Worm (Caenorhabditis elegans) whole organism, L3 larva: ENCODE data around the gene Y57G11C.36.

Source experiments
- R02D3.7 ChIP-seq: fragments of 150-350 bp; optimal IDR thresholded peaks from 2 replicates; lab custom pipeline; 2014; ENCODE audit warnings: missing biosample characterization, missing genetic modification characterization
- aly-2 ChIP-seq: fragments of 150-350 bp; optimal IDR thresholded peaks from 2 replicates; lab custom pipeline; 2014; ENCODE audit warnings: missing biosample characterization, missing genetic modification characterization
- ama-1 ChIP-seq: fragments of 150-350 bp; optimal IDR thresholded peaks from 2 replicates; lab custom pipeline; 2018
- ceh-16 ChIP-seq: sonication (generic microtip); optimal IDR thresholded peaks from 2 replicates; lab custom pipeline; 2017; ENCODE audit warnings: missing biosample characterization, missing genetic modification characterization
- ceh-28 ChIP-seq: fragments of 150-350 bp; optimal IDR thresholded peaks from 2 replicates; lab custom pipeline; 2014; ENCODE audit warnings: missing biosample characterization, missing genetic modification reagents, missing genetic modification characterization
- ceh-82 ChIP-seq: fragments of 150-350 bp; optimal IDR thresholded peaks from 2 replicates; lab custom pipeline; 2014; ENCODE audit warnings: missing biosample characterization, missing genetic modification characterization
- ceh-9 ChIP-seq: sonication (generic microtip); optimal IDR thresholded peaks from 2 replicates; lab custom pipeline; 2018; ENCODE audit warnings: missing biosample characterization, missing genetic modification characterization
- daf-12 ChIP-seq: fragments of 150-350 bp; optimal IDR thresholded peaks from 2 replicates; lab custom pipeline; 2014; ENCODE audit warnings: missing biosample characterization, missing genetic modification reagents, missing genetic modification characterization
- egl-27 ChIP-seq: sonication (generic microtip); optimal IDR thresholded peaks from 4 replicates; lab custom pipeline; 2017; ENCODE audit warnings: missing biosample characterization, missing genetic modification reagents, missing genetic modification characterization
- egl-5 ChIP-seq: fragments of 150-350 bp; optimal IDR thresholded peaks from 2 replicates; lab custom pipeline; 2017; ENCODE audit warnings: missing biosample characterization, missing genetic modification reagents, missing genetic modification characterization, inconsistent platforms
- elt-1 ChIP-seq: fragments of 150-350 bp; optimal IDR thresholded peaks from 2 replicates; lab custom pipeline; 2014; ENCODE audit warnings: missing biosample characterization, missing genetic modification characterization
- elt-3 ChIP-seq, 3 experiments: fragments of 150-350 bp in 1 of 3; sonication (generic microtip) in 2 of 3; optimal IDR thresholded peaks; 2 replicates in 2 of 3; 4 replicates in 1 of 3; lab custom pipeline; 2014 to 2017; ENCODE audit warnings: missing biosample characterization in 3 of 3, missing genetic modification characterization in 3 of 3
- eor-1 ChIP-seq, 2 experiments: fragments of 150-350 bp; optimal IDR thresholded peaks; 2 replicates each; lab custom pipeline; 2014 to 2018; ENCODE audit warnings: missing biosample characterization in 2 of 2, missing genetic modification characterization in 2 of 2
- fkh-10 ChIP-seq: sonication (generic microtip); optimal IDR thresholded peaks from 2 replicates; lab custom pipeline; 2017; ENCODE audit warnings: missing biosample characterization, missing genetic modification reagents, missing genetic modification characterization
- fos-1 ChIP-seq: fragments of 150-350 bp; optimal IDR thresholded peaks from 2 replicates; lab custom pipeline; 2014; ENCODE audit warnings: missing biosample characterization, missing genetic modification characterization
- hmg-11 ChIP-seq: sonication (generic microtip); optimal IDR thresholded peaks from 2 replicates; lab custom pipeline; 2016; ENCODE audit warnings: missing genetic modification characterization, missing compliant biosample characterization
- jun-1 ChIP-seq: fragments of 150-350 bp; optimal IDR thresholded peaks from 2 replicates; lab custom pipeline; 2014; ENCODE audit warnings: missing biosample characterization, missing genetic modification reagents, missing genetic modification characterization
- lin-15B ChIP-seq: fragments of 150-350 bp; optimal IDR thresholded peaks from 2 replicates; lab custom pipeline; 2014; ENCODE audit warnings: missing biosample characterization, missing genetic modification characterization
- lin-39 ChIP-seq: fragments of 150-350 bp; optimal IDR thresholded peaks from 2 replicates; lab custom pipeline; 2018; ENCODE audit warnings: missing biosample characterization, missing genetic modification reagents, missing genetic modification characterization
- lsy-12 ChIP-seq: sonication (generic microtip); optimal IDR thresholded peaks from 2 replicates; lab custom pipeline; 2016; ENCODE audit warnings: mild to moderate bottlenecking, missing genetic modification characterization, missing compliant biosample characterization
- mml-1 ChIP-seq: fragments of 150-350 bp; sonication (generic microtip); optimal IDR thresholded peaks from 3 replicates; lab custom pipeline; 2014; ENCODE audit warnings: missing biosample characterization, missing genetic modification characterization
- nfya-1 ChIP-seq: sonication (generic microtip); optimal IDR thresholded peaks from 2 replicates; lab custom pipeline; 2017; ENCODE audit warnings: missing genetic modification characterization, mild to moderate bottlenecking, missing compliant biosample characterization, antibody characterized with exemption, moderate library complexity; ENCODE audit not compliant: insufficient read depth
- nhr-11 ChIP-seq: fragments of 150-350 bp; optimal IDR thresholded peaks from 2 replicates; lab custom pipeline; 2014; ENCODE audit warnings: missing biosample characterization, missing genetic modification characterization
- nhr-23 ChIP-seq: fragments of 150-350 bp; optimal IDR thresholded peaks from 2 replicates; lab custom pipeline; 2014; ENCODE audit warnings: missing biosample characterization, missing genetic modification reagents, missing genetic modification characterization
- nhr-237 ChIP-seq: fragments of 150-350 bp; optimal IDR thresholded peaks from 2 replicates; lab custom pipeline; 2014; ENCODE audit warnings: missing biosample characterization, missing genetic modification characterization
- nhr-43 ChIP-seq: sonication (generic microtip); optimal IDR thresholded peaks from 2 replicates; lab custom pipeline; 2016; ENCODE audit warnings: mild to moderate bottlenecking, missing genetic modification characterization, missing compliant biosample characterization; ENCODE audit not compliant: poor library complexity, severe bottlenecking
- nhr-76 ChIP-seq: fragments of 150-350 bp; sonication (generic microtip); optimal IDR thresholded peaks from 5 replicates; lab custom pipeline; 2014; ENCODE audit warnings: missing biosample characterization, missing genetic modification characterization
- nhr-77 ChIP-seq: fragments of 150-350 bp; optimal IDR thresholded peaks from 2 replicates; lab custom pipeline; 2014; ENCODE audit warnings: missing biosample characterization, missing genetic modification characterization
- pqm-1 ChIP-seq: fragments of 150-350 bp; optimal IDR thresholded peaks from 2 replicates; lab custom pipeline; 2017; ENCODE audit warnings: missing biosample characterization, missing genetic modification characterization, inconsistent platforms
- sea-2 ChIP-seq: fragments of 150-350 bp; sonication (generic microtip); optimal IDR thresholded peaks from 4 replicates; lab custom pipeline; 2014; ENCODE audit warnings: missing biosample characterization, missing genetic modification reagents, missing genetic modification characterization
- snpc-4 ChIP-seq: fragments of 150-350 bp; optimal IDR thresholded peaks from 2 replicates; lab custom pipeline; 2014; ENCODE audit warnings: missing biosample characterization, missing genetic modification characterization
- tbx-2 ChIP-seq: sonication (generic microtip); optimal IDR thresholded peaks from 2 replicates; lab custom pipeline; 2016; ENCODE audit warnings: mild to moderate bottlenecking, missing genetic modification characterization, missing compliant biosample characterization
- unc-62 ChIP-seq: fragments of 150-350 bp; sonication (generic microtip); optimal IDR thresholded peaks from 4 replicates; lab custom pipeline; 2014; ENCODE audit warnings: missing biosample characterization, missing genetic modification reagents, missing genetic modification characterization
- zag-1 ChIP-seq: fragments of 150-350 bp; optimal IDR thresholded peaks from 2 replicates; lab custom pipeline; 2014; ENCODE audit warnings: missing biosample characterization, missing genetic modification characterization
- ztf-11 ChIP-seq: fragments of 150-350 bp; optimal IDR thresholded peaks from 2 replicates; lab custom pipeline; 2014; ENCODE audit warnings: missing biosample characterization, missing genetic modification characterization
- ztf-4 ChIP-seq: fragments of 150-350 bp; optimal IDR thresholded peaks from 2 replicates; lab custom pipeline; 2014; ENCODE audit warnings: missing biosample characterization, missing genetic modification characterization

The Y57G11C.36 gene

ce11 chrIV:14800931-14801330 lies 27.4 kb upstream of the Y57G11C.36 start:
- no peak for TF ChIP-seq aly-2 (tag; lab: Kevin White, UChicago)
- no peak for TF ChIP-seq nhr-76 (tag; lab: Kevin White, UChicago)
- TF ChIP-seq nfya-1 (tag; lab: Kevin White, UChicago): peak; percentile 57
- TF ChIP-seq fkh-10 (GFP tag; lab: Kevin White, UChicago): no peak
- TF ChIP-seq tbx-2 (tag; lab: Kevin White, UChicago): no peak

ce11 chrIV:14799186-14799585 lies 25.6 kb upstream of the Y57G11C.36 start, which contains the start of gene Y57G11C.14:
Gene Y57G11C.14, plus strand, starts transcription at chrIV:14799311.
- no peak for TF ChIP-seq ztf-11 (tag; lab: Kevin White, UChicago)
- no peak for TF ChIP-seq sea-2 (GFP tag; lab: Kevin White, UChicago)
- no peak for TF ChIP-seq ztf-4
- no peak for TF ChIP-seq mml-1 (tag; lab: Kevin White, UChicago)

ce11 chrIV:14797849-14798248 lies 24.3 kb upstream of the Y57G11C.36 start, which contains the start of gene arl-8:
Gene arl-8, plus strand, starts transcription at chrIV:14798149.
- TF ChIP-seq nfya-1 (tag; lab: Kevin White, UChicago) (no peak), ceh-16 (tag; lab: Kevin White, UChicago) (no peak), nhr-23 (tag; lab: Kevin White, UChicago) (no peak), snpc-4 (tag; lab: Kevin White, UChicago) (no peak)

- peak; percentile 45 for TF ChIP-seq lin-15B (tag; lab: Kevin White, UChicago)
- TF ChIP-seq fos-1 (tag; lab: Kevin White, UChicago): no peak
- peak; percentile 75 for TF ChIP-seq lin-39 (tag; lab: Kevin White, UChicago)
- peak; percentile 67 for TF ChIP-seq R02D3.7 (tag; lab: Kevin White, UChicago)
- peak; percentile 30 for TF ChIP-seq hmg-11 (tag; lab: Kevin White, UChicago)
- peak; percentile 18 for TF ChIP-seq ama-1 (lab: Kevin White, UChicago)
- peak; percentile 80 for TF ChIP-seq nfya-1 (tag; lab: Kevin White, UChicago)
- TF ChIP-seq egl-27 (tag; lab: Kevin White, UChicago): no peak
Observed at ce11 chrIV:14797354-14797753, 23.8 kb upstream of the Y57G11C.36 start, which contains the start of the genes Y57G11C.1147 and nuo-3. Gene Y57G11C.1147, minus strand, starts transcription at chrIV:14797514. Gene nuo-3, minus strand, starts transcription at chrIV:14797544.

ce11 chrIV:14795918-14796488 lies 22.4 kb upstream of the Y57G11C.36 start, which contains the start of gene coq-3:
Gene coq-3, minus strand, starts transcription at chrIV:14796324.
- TF ChIP-seq lin-15B (tag; lab: Kevin White, UChicago) (no peak), nhr-77 (tag; lab: Kevin White, UChicago) (no peak), ama-1 (lab: Kevin White, UChicago) (peak; percentile 83), hmg-11 (tag; lab: Kevin White, UChicago) (no peak), nhr-237 (no peak), elt-3 (tag; optimal IDR thresholded peaks at IDR 0.05; lab: Kevin White, UChicago) (no peak), ztf-4 (peak; percentile 5), ceh-28 (tag; lab: Kevin White, UChicago) (no peak), ceh-16 (tag; lab: Kevin White, UChicago) (no peak), lin-39 (tag; lab: Kevin White, UChicago) (no peak), nhr-43 (tag; lab: Kevin White, UChicago) (peak; percentile 15), elt-1 (tag; lab: Kevin White, UChicago) (no peak), eor-1 (tag; optimal IDR thresholded peaks at IDR 0.05; lab: Kevin White, UChicago) (no peak)

ce11 chrIV:14793900-14794624 lies 20.5 kb upstream of the Y57G11C.36 start:
- TF ChIP-seq R02D3.7 (tag; lab: Kevin White, UChicago): peak; percentile 24
- no peak for TF ChIP-seq unc-62 (GFP tag; lab: Kevin White, UChicago)
- no peak for TF ChIP-seq fos-1 (tag; lab: Kevin White, UChicago)
- peak; percentile 70 for TF ChIP-seq ceh-28 (tag; lab: Kevin White, UChicago)
- TF ChIP-seq fkh-10 (GFP tag; lab: Kevin White, UChicago): no peak
- no peak for TF ChIP-seq eor-1 (tag; optimal IDR thresholded peaks at IDR 0.05; lab: Kevin White, UChicago)
- no peak for TF ChIP-seq snpc-4 (tag; lab: Kevin White, UChicago)
- no peak for TF ChIP-seq ceh-82
- no peak for TF ChIP-seq tbx-2 (tag; lab: Kevin White, UChicago)
- no peak for TF ChIP-seq nhr-76 (tag; lab: Kevin White, UChicago)
- peak; percentile 17 for TF ChIP-seq pqm-1 (tag; lab: Kevin White, UChicago)
- no peak for TF ChIP-seq daf-12
- TF ChIP-seq egl-27 (tag; lab: Kevin White, UChicago): no peak
- no peak for TF ChIP-seq mml-1 (tag; lab: Kevin White, UChicago)
- no peak for TF ChIP-seq aly-2 (tag; lab: Kevin White, UChicago)
- TF ChIP-seq elt-3 (tag; optimal IDR thresholded peaks at IDR 0.05; lab: Kevin White, UChicago): no peak
- peak; percentile 48 for TF ChIP-seq hmg-11 (tag; lab: Kevin White, UChicago)
- no peak for TF ChIP-seq zag-1 (tag; lab: Kevin White, UChicago)
- no peak for TF ChIP-seq ceh-9 (tag; lab: Kevin White, UChicago)
- TF ChIP-seq jun-1 (tag; lab: Kevin White, UChicago): peak; percentile 21
- TF ChIP-seq ceh-16 (tag; lab: Kevin White, UChicago): no peak
- TF ChIP-seq nhr-43 (tag; lab: Kevin White, UChicago): peak; percentile 12
- no peak for TF ChIP-seq egl-5
- no peak for TF ChIP-seq nhr-77 (tag; lab: Kevin White, UChicago)
- no peak for TF ChIP-seq nhr-11 (tag; lab: Kevin White, UChicago)
- TF ChIP-seq lsy-12 (tag; lab: Kevin White, UChicago): peak; percentile 59
